Worm (Caenorhabditis elegans): Measurements from ENCODE around the gene jmjd-2.
A peak's percentile ranks its signal among the peaks of the same experiment; 100 is the strongest.

DNA sequence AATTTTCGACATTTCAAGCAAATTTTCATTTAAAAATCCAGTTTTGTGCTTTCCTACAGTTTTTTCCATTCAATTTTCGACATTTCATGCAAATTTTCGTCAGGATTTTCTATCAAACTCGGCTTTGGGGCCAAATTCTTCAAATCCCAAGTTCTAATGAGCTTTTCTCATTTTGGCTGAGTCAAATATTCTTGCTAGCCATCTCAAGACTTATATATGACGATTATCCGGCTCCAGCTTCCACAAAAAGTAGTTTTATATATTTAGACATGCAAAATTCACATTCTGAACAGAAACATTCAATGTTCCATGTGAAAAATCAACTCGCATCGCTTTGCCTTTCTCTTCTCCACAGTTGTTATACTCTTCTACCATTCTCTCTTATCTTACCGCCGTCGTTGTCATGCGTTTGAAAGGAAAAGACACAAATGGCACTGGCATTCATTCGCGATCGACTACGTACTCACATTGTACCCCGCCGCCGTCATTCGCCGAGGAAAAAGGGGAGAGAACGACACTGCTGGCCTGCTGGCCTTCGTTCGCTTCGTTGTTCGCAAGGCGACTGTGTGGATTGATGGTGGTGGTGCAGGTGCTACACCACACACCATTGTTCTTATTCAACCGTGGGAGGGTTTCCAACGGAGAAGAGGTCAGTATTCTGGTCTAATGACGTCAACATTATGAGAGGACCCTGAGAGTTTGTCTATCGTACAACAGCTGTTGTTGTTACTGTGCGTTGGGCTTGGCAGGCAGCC, 4.5 kb upstream of the jmjd-2 start:
- TF ChIP-seq unc-62 (GFP tag; optimal IDR thresholded peaks at IDR 0.05) (no peak), ama-1 (optimal IDR thresholded peaks at IDR 0.05) (no peak), nhr-12 (tag; optimal IDR thresholded peaks at IDR 0.05) (no peak), pqm-1 (tag; optimal IDR thresholded peaks at IDR 0.05) (peak; percentile 52), fkh-10 (GFP tag; optimal IDR thresholded peaks at IDR 0.05) (no peak), nhr-28 (tag; optimal IDR thresholded peaks at IDR 0.05) (no peak), unc-39 (tag; optimal IDR thresholded peaks at IDR 0.05) (no peak), ztf-4 (tag; optimal IDR thresholded peaks at IDR 0.05) (no peak), skn-1 (tag; optimal IDR thresholded peaks at IDR 0.05) (no peak), fos-1 (tag; optimal IDR thresholded peaks at IDR 0.05) (no peak), zag-1 (tag; optimal IDR thresholded peaks at IDR 0.05) (no peak)
